Fruit fly (Drosophila melanogaster) S2 (cell line): ENCODE data around the gene Nckx30C.

Source experiments
- CG8478 ChIP-seq: fragments of >200 bp; optimal IDR thresholded peaks from 2 replicates; lab custom pipeline; 2018
- CTCF ChIP-seq, 2 experiments: fragments of >200 bp; optimal IDR thresholded peaks; 2 replicates each; lab custom pipeline; 2018

- TF ChIP-seq CG8478, result no peak
- TF ChIP-seq CTCF (optimal IDR thresholded peaks at IDR 0.05; lab: Kevin White, UChicago), result no peak
These were observed 55.6 kb downstream of the Nckx30C start for dm6 chr2L:9690550-9691197.
